Fruit fly (Drosophila melanogaster) whole organism, embryonic: Measurements from ENCODE around the gene sob.

ENCODE experiments used
- Bgb ChIP-seq: fragments of 200-800 bp; sonication (Bioruptor generic); IDR thresholded peaks from 2 replicates; pipeline ENCODE4 v1.3.6; 2022; ENCODE audit warnings: missing biosample characterization, missing genetic modification characterization; ENCODE audit not compliant: partially characterized antibody
- CG10654 ChIP-seq: fragments of 200-800 bp; sonication (Bioruptor generic); optimal IDR thresholded peaks from 2 replicates; lab custom pipeline; 2016; ENCODE audit warnings: missing biosample characterization, missing genetic modification characterization
- CG12236 ChIP-seq: fragments of 200-800 bp; sonication (Bioruptor generic); optimal IDR thresholded peaks from 2 replicates; lab custom pipeline; 2016; ENCODE audit warnings: missing biosample characterization, missing genetic modification characterization
- CG12942 ChIP-seq: fragments of 200-800 bp; sonication (Bioruptor generic); optimal IDR thresholded peaks from 3 replicates; lab custom pipeline; 2016; ENCODE audit warnings: missing biosample characterization, missing genetic modification characterization
- CG13287 ChIP-seq: fragments of 200-800 bp; sonication (Bioruptor generic); IDR thresholded peaks from 2 replicates; pipeline ENCODE4 v1.3.6; 2022; ENCODE audit warnings: missing biosample characterization, missing genetic modification characterization; ENCODE audit not compliant: partially characterized antibody
- CG13775 ChIP-seq: fragments of 200-800 bp; sonication (Bioruptor generic); optimal IDR thresholded peaks from 3 replicates; lab custom pipeline; 2017; ENCODE audit warnings: missing biosample characterization, mild to moderate bottlenecking, missing genetic modification characterization
- CG14441 ChIP-seq: fragments of 200-800 bp; sonication (Bioruptor generic); IDR thresholded peaks from 2 replicates; pipeline ENCODE4 v1.3.6; 2022; ENCODE audit warnings: missing biosample characterization, missing genetic modification characterization
- CG15269 ChIP-seq: fragments of 200-800 bp; sonication (Bioruptor generic); optimal IDR thresholded peaks from 2 replicates; lab custom pipeline; 2018; ENCODE audit warnings: missing biosample characterization, mild to moderate bottlenecking, missing genetic modification characterization, moderate library complexity
- CG15479 ChIP-seq: fragments of 200-800 bp; sonication (Bioruptor generic); optimal IDR thresholded peaks from 3 replicates; lab custom pipeline; 2019; ENCODE audit warnings: missing biosample characterization, mild to moderate bottlenecking, missing genetic modification characterization, moderate library complexity
- CG16779 ChIP-seq: fragments of 200-800 bp; sonication (Bioruptor generic); IDR thresholded peaks from 2 replicates; pipeline ENCODE4 v1.3.6; 2022; ENCODE audit warnings: missing biosample characterization, missing genetic modification characterization
- CG16813 ChIP-seq: fragments of 200-800 bp; sonication (Bioruptor generic); IDR thresholded peaks from 3 replicates; pipeline ENCODE4 v1.3.6; 2022; ENCODE audit warnings: missing biosample characterization, missing genetic modification characterization; ENCODE audit not compliant: partially characterized antibody
- CG16863 ChIP-seq: fragments of 200-800 bp; sonication (Bioruptor generic); optimal IDR thresholded peaks from 3 replicates; lab custom pipeline; 2016; ENCODE audit warnings: missing biosample characterization, missing genetic modification characterization
- CG17568 ChIP-seq: fragments of 200-800 bp; sonication (Bioruptor generic); optimal IDR thresholded peaks from 2 replicates; lab custom pipeline; 2018; ENCODE audit warnings: missing biosample characterization, mild to moderate bottlenecking, missing genetic modification characterization, moderate library complexity
- CG2129 ChIP-seq: fragments of 200-800 bp; sonication (Bioruptor generic); IDR thresholded peaks from 2 replicates; pipeline ENCODE4 v1.3.6; 2022; ENCODE audit warnings: missing biosample characterization, missing genetic modification characterization; ENCODE audit not compliant: partially characterized antibody
- CG31441 ChIP-seq: fragments of 200-800 bp; sonication (Bioruptor generic); IDR thresholded peaks from 2 replicates; pipeline ENCODE4 v1.3.6; 2022; ENCODE audit warnings: missing biosample characterization, missing genetic modification characterization
- CG3281 ChIP-seq: fragments of 200-800 bp; sonication (Bioruptor generic); optimal IDR thresholded peaks from 3 replicates; lab custom pipeline; 2017; ENCODE audit warnings: missing biosample characterization, mild to moderate bottlenecking, missing genetic modification characterization
- CG33557 ChIP-seq: fragments of 200-800 bp; sonication (Bioruptor generic); optimal IDR thresholded peaks from 2 replicates; lab custom pipeline; 2019; ENCODE audit warnings: missing biosample characterization, mild to moderate bottlenecking, missing genetic modification characterization, moderate library complexity
- CG4328 ChIP-seq: fragments of 200-800 bp; sonication (Bioruptor generic); optimal IDR thresholded peaks from 3 replicates; lab custom pipeline; 2017; ENCODE audit warnings: missing biosample characterization, missing genetic modification reagents, missing genetic modification characterization
- CG4360 ChIP-seq: fragments of 200-800 bp; sonication (Bioruptor generic); IDR thresholded peaks from 2 replicates; pipeline ENCODE4 v1.3.6; 2022; ENCODE audit warnings: missing biosample characterization, missing genetic modification characterization
- CG6683 ChIP-seq: fragments of 200-800 bp; sonication (Bioruptor generic); optimal IDR thresholded peaks from 2 replicates; lab custom pipeline; 2017; ENCODE audit warnings: missing biosample characterization, mild to moderate bottlenecking, missing genetic modification characterization, missing genetic modification reagents
- CG6791 ChIP-seq: fragments of 200-800 bp; sonication (Bioruptor generic); IDR thresholded peaks from 3 replicates; pipeline ENCODE4 v1.3.6; 2022; ENCODE audit warnings: missing biosample characterization, missing genetic modification characterization; ENCODE audit not compliant: partially characterized antibody
- CG8765 ChIP-seq: fragments of 200-800 bp; sonication (Bioruptor generic); IDR thresholded peaks from 2 replicates; pipeline ENCODE4 v1.3.6; 2022; ENCODE audit warnings: missing biosample characterization, missing genetic modification characterization
- CTCF ChIP-seq: fragments of 200-800 bp; sonication (Bioruptor generic); optimal IDR thresholded peaks from 2 replicates; lab custom pipeline; 2017; ENCODE audit warnings: missing biosample characterization, mild to moderate bottlenecking, missing genetic modification characterization, moderate library complexity
- Dbx ChIP-seq: fragments of 200-800 bp; sonication (Bioruptor generic); IDR thresholded peaks from 3 replicates; pipeline ENCODE4 v1.3.6; 2022; ENCODE audit warnings: missing biosample characterization, missing genetic modification characterization
- Doc2 ChIP-seq: fragments of 200-800 bp; sonication (Bioruptor generic); IDR thresholded peaks from 2 replicates; pipeline ENCODE4 v1.3.6; 2022; ENCODE audit warnings: missing biosample characterization, missing genetic modification characterization
- HLH4C ChIP-seq: fragments of 200-800 bp; sonication (Bioruptor generic); IDR thresholded peaks from 3 replicates; pipeline ENCODE4 v1.3.6; 2022; ENCODE audit warnings: missing biosample characterization, missing genetic modification characterization; ENCODE audit not compliant: partially characterized antibody
- HmgZ ChIP-seq: fragments of 200-800 bp; sonication (Bioruptor generic); optimal IDR thresholded peaks from 2 replicates; lab custom pipeline; 2018; ENCODE audit warnings: missing biosample characterization, mild to moderate bottlenecking, missing genetic modification characterization
- Hr3 ChIP-seq: fragments of 200-800 bp; sonication (Bioruptor generic); optimal IDR thresholded peaks from 3 replicates; lab custom pipeline; 2016; ENCODE audit warnings: missing biosample characterization, missing genetic modification characterization
- Myb ChIP-seq: fragments of 200-800 bp; sonication (Bioruptor generic); optimal IDR thresholded peaks from 2 replicates; lab custom pipeline; 2016; ENCODE audit warnings: missing biosample characterization, missing genetic modification characterization
- Nf-YB ChIP-seq: fragments of 200-800 bp; sonication (Bioruptor generic); optimal IDR thresholded peaks from 3 replicates; lab custom pipeline; 2019; ENCODE audit warnings: missing biosample characterization, mild to moderate bottlenecking, missing genetic modification characterization, moderate library complexity
- Poxn ChIP-seq: fragments of 200-800 bp; sonication (Bioruptor generic); IDR thresholded peaks from 2 replicates; pipeline ENCODE4 v1.3.6; 2022; ENCODE audit warnings: missing biosample characterization, missing genetic modification characterization
- Sox100B ChIP-seq: fragments of 200-800 bp; sonication (Bioruptor generic); optimal IDR thresholded peaks from 3 replicates; lab custom pipeline; 2018; ENCODE audit warnings: missing biosample characterization, mild to moderate bottlenecking, missing genetic modification characterization
- ab ChIP-seq: fragments of 200-800 bp; sonication (Bioruptor generic); optimal IDR thresholded peaks from 2 replicates; lab custom pipeline; 2016; ENCODE audit warnings: missing biosample characterization, missing genetic modification characterization
- exex ChIP-seq: fragments of 200-800 bp; sonication (Bioruptor generic); optimal IDR thresholded peaks from 4 replicates; lab custom pipeline; 2018; ENCODE audit warnings: missing biosample characterization, mild to moderate bottlenecking, missing genetic modification characterization, moderate library complexity
- fd102C ChIP-seq: fragments of 200-800 bp; sonication (Bioruptor generic); optimal IDR thresholded peaks from 2 replicates; lab custom pipeline; 2018; ENCODE audit warnings: missing biosample characterization, mild to moderate bottlenecking, missing genetic modification characterization, moderate library complexity
- fru ChIP-seq: fragments of >200 bp; optimal IDR thresholded peaks from 2 replicates; lab custom pipeline; 2017
- ftz-f1 ChIP-seq: fragments of 200-800 bp; sonication (Bioruptor generic); optimal IDR thresholded peaks from 2 replicates; lab custom pipeline; 2016; ENCODE audit warnings: missing biosample characterization, missing genetic modification characterization
- hb ChIP-seq: fragments of 200-800 bp; sonication (Bioruptor generic); IDR thresholded peaks from 3 replicates; pipeline ENCODE4 v1.3.6; 2022; ENCODE audit warnings: missing biosample characterization, missing genetic modification characterization; ENCODE audit not compliant: partially characterized antibody
- hbn ChIP-seq: fragments of 200-800 bp; sonication (Bioruptor generic); IDR thresholded peaks from 2 replicates; pipeline ENCODE4 v1.3.6; 2022; ENCODE audit warnings: missing biosample characterization, missing genetic modification characterization; ENCODE audit not compliant: partially characterized antibody
- hth ChIP-seq: fragments of >200 bp; optimal IDR thresholded peaks from 2 replicates; lab custom pipeline; 2017; ENCODE audit warnings: inconsistent platforms
- inv ChIP-seq: fragments of 200-800 bp; sonication (Bioruptor generic); IDR thresholded peaks from 2 replicates; pipeline ENCODE4 v1.3.6; 2022; ENCODE audit warnings: missing biosample characterization, missing genetic modification characterization; ENCODE audit not compliant: partially characterized antibody
- maf-S ChIP-seq: fragments of 200-800 bp; sonication (Bioruptor generic); optimal IDR thresholded peaks from 2 replicates; lab custom pipeline; 2016; ENCODE audit warnings: missing biosample characterization, missing genetic modification characterization
- mam ChIP-seq: fragments of 200-800 bp; sonication (Bioruptor generic); optimal IDR thresholded peaks from 3 replicates; lab custom pipeline; 2016; ENCODE audit warnings: missing biosample characterization, missing genetic modification characterization
- oc ChIP-seq: fragments of 200-800 bp; sonication (Bioruptor generic); optimal IDR thresholded peaks from 2 replicates; lab custom pipeline; 2018; ENCODE audit warnings: missing biosample characterization, mild to moderate bottlenecking, missing genetic modification characterization, moderate library complexity
- onecut ChIP-seq: fragments of 200-800 bp; sonication (Bioruptor generic); IDR thresholded peaks from 2 replicates; pipeline ENCODE4 v1.3.6; 2022; ENCODE audit warnings: missing biosample characterization, missing genetic modification characterization
- org-1 ChIP-seq: fragments of 200-800 bp; sonication (Bioruptor generic); optimal IDR thresholded peaks from 2 replicates; lab custom pipeline; 2017; ENCODE audit warnings: missing biosample characterization, missing genetic modification characterization
- sisA ChIP-seq: fragments of 200-800 bp; sonication (Bioruptor generic); IDR thresholded peaks from 2 replicates; pipeline ENCODE4 v1.3.6; 2022; ENCODE audit warnings: missing biosample characterization, missing genetic modification characterization
- tll ChIP-seq, 2 experiments: fragments of 200-800 bp in 1 of 2; fragments of >200 bp in 1 of 2; sonication (Bioruptor generic) in 1 of 2; optimal IDR thresholded peaks; 2 replicates each; lab custom pipeline; 2017 to 2019; ENCODE audit warnings: missing biosample characterization in 2 of 2, missing genetic modification characterization in 2 of 2, mild to moderate bottlenecking in 1 of 2, moderate library complexity in 1 of 2
- unpg ChIP-seq: fragments of 200-800 bp; sonication (Bioruptor generic); optimal IDR thresholded peaks from 3 replicates; lab custom pipeline; 2018; ENCODE audit warnings: missing biosample characterization, mild to moderate bottlenecking, missing genetic modification characterization, moderate library complexity
- vnd ChIP-seq: fragments of 200-800 bp; sonication (Bioruptor generic); IDR thresholded peaks from 3 replicates; pipeline ENCODE4 v1.3.6; 2022; ENCODE audit warnings: missing biosample characterization, missing genetic modification characterization; ENCODE audit not compliant: partially characterized antibody
- wek ChIP-seq: fragments of 200-800 bp; sonication (Bioruptor generic); optimal IDR thresholded peaks from 3 replicates; lab custom pipeline; 2018; ENCODE audit warnings: missing biosample characterization, mild to moderate bottlenecking, missing genetic modification characterization, moderate library complexity

Gene sob

DNA sequence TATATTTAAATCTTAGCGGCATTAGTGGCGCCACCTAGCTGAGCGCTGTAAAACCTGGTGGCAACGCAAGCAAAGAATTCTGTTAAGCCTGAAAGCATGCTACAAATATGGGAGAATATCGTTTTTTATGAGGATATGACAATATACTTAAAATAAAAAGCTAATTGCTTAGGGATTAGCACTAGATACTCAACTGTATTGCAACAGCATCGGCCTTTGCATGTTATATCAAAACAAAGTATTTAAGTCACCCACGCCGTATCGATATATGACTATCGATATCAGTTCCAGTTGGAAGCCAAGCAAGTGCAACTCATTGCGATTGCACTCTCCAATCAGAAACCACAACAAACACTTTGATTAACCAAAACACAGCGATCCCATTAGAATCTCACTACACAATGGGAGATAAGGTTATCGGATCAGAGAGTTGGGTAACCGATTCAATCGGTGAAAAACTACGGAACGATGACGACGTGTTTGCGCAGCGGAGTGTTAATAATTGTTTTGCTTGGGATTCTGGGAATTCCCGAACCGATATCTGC, 38.3 kb upstream of the sob start, which contains the start of gene Ugt36A1 (continued):
- peak; percentile 91 for TF ChIP-seq CG13287 (GFP tag; lab: Robert Waterston, UW)
- TF ChIP-seq CG8765 = no peak
- TF ChIP-seq Hr3 = no peak
- TF ChIP-seq mam (GFP tag; lab: Kevin White, UChicago) = no peak
- no peak for TF ChIP-seq Doc2 (GFP tag; lab: Robert Waterston, UW)
- no peak for TF ChIP-seq Sox100B (GFP tag; lab: Kevin White, UChicago)
- no peak for TF ChIP-seq hth
- no peak for TF ChIP-seq CG31441 (GFP tag; lab: Robert Waterston, UW)
- peak; percentile 88 for TF ChIP-seq onecut (GFP tag; lab: Robert Waterston, UW)
- TF ChIP-seq fd102C = no peak
- TF ChIP-seq CG16779 (GFP tag; lab: Robert Waterston, UW) = no peak
- TF ChIP-seq CG12942 (GFP tag; lab: Kevin White, UChicago) = no peak
- no peak for TF ChIP-seq CG15269 (tag; lab: Kevin White, UChicago)
- no peak for TF ChIP-seq CG12236 (GFP tag; lab: Kevin White, UChicago)
- TF ChIP-seq CG17568 = no peak
- TF ChIP-seq ab (GFP tag; lab: Kevin White, UChicago) = no peak
- peak; percentile 73 for TF ChIP-seq CG16813 (GFP tag; lab: Robert Waterston, UW)
- no peak for TF ChIP-seq CG4328 (GFP tag; lab: Kevin White, UChicago)
- peak; percentile 11 for TF ChIP-seq wek
- no peak for TF ChIP-seq Poxn (GFP tag; lab: Robert Waterston, UW)
- TF ChIP-seq exex (tag; lab: Kevin White, UChicago) = peak; percentile 71
- TF ChIP-seq Myb = peak; percentile 15
- TF ChIP-seq Nf-YB (GFP tag; lab: Kevin White, UChicago) = peak; percentile 56
- TF ChIP-seq oc (tag; lab: Kevin White, UChicago) = no peak
- no peak for TF ChIP-seq Dbx
- TF ChIP-seq org-1 (GFP tag; lab: Kevin White, UChicago) = no peak
- no peak for TF ChIP-seq CG13775 (GFP tag; lab: Kevin White, UChicago)
- peak; percentile 81; the same call in 1 of the 2 replicates for TF ChIP-seq CG4360 (GFP tag; lab: Robert Waterston, UW)
- no peak for TF ChIP-seq tll (GFP tag; optimal IDR thresholded peaks at IDR 0.05; lab: Kevin White, UChicago)
- peak; percentile 92 for TF ChIP-seq CTCF
- TF ChIP-seq CG3281 (GFP tag; lab: Kevin White, UChicago) = no peak
- TF ChIP-seq vnd (GFP tag; lab: Robert Waterston, UW) = peak; percentile 53; the same call in 2 of the 3 replicates
- peak; percentile 77 for TF ChIP-seq CG15479 (GFP tag; lab: Kevin White, UChicago)
- TF ChIP-seq unpg (GFP tag; lab: Kevin White, UChicago) = no peak
- peak; percentile 72 for TF ChIP-seq Bgb (GFP tag; lab: Robert Waterston, UW)
- peak; percentile 54 for TF ChIP-seq inv (GFP tag; lab: Robert Waterston, UW)
- no peak for TF ChIP-seq CG14441 (GFP tag; lab: Robert Waterston, UW)
- no peak for TF ChIP-seq maf-S (GFP tag; lab: Kevin White, UChicago)
- no peak for TF ChIP-seq CG6683
- TF ChIP-seq HLH4C (GFP tag; lab: Robert Waterston, UW) = peak; percentile 89
- TF ChIP-seq hb (GFP tag; lab: Robert Waterston, UW) = no peak
- no peak for TF ChIP-seq CG33557 (GFP tag; lab: Kevin White, UChicago)
- no peak for TF ChIP-seq fru (lab: Kevin White, UChicago)
- peak; percentile 81 for TF ChIP-seq CG6791 (GFP tag; lab: Robert Waterston, UW)
- peak; percentile 89 for TF ChIP-seq hbn
- no peak for TF ChIP-seq CG10654
- TF ChIP-seq sisA = no peak
- peak; percentile 18 for TF ChIP-seq HmgZ (tag; lab: Kevin White, UChicago)
- no peak for TF ChIP-seq CG16863 (GFP tag; lab: Kevin White, UChicago)
- peak; percentile 66 for TF ChIP-seq CG2129 (GFP tag; lab: Robert Waterston, UW)
- no peak for TF ChIP-seq ftz-f1 (GFP tag; lab: Kevin White, UChicago)
